Fruit fly (Drosophila melanogaster) whole organism, embryonic: Measurements from ENCODE around the gene CG7789.

Experiments used
- B-H1 ChIP-seq: fragments of 200-800 bp; sonication (Bioruptor generic); IDR thresholded peaks from 3 replicates; pipeline ENCODE4 v1.3.6; 2022; ENCODE audit warnings: missing biosample characterization, missing genetic modification characterization
- CG11456 ChIP-seq: fragments of 200-800 bp; sonication (Bioruptor generic); IDR thresholded peaks from 3 replicates; pipeline ENCODE4 v1.3.6; 2022; ENCODE audit warnings: missing biosample characterization, missing genetic modification characterization
- CG1233 ChIP-seq: fragments of 200-800 bp; sonication (Bioruptor generic); optimal IDR thresholded peaks from 4 replicates; lab custom pipeline; 2018; ENCODE audit warnings: missing biosample characterization, mild to moderate bottlenecking, missing genetic modification characterization
- CG12942 ChIP-seq: fragments of 200-800 bp; sonication (Bioruptor generic); optimal IDR thresholded peaks from 3 replicates; lab custom pipeline; 2016; ENCODE audit warnings: missing biosample characterization, missing genetic modification characterization
- CG13296 ChIP-seq: fragments of 200-800 bp; sonication (Bioruptor generic); optimal IDR thresholded peaks from 3 replicates; lab custom pipeline; 2018; ENCODE audit warnings: missing biosample characterization, mild to moderate bottlenecking, missing genetic modification characterization
- CG14667 ChIP-seq: fragments of 200-800 bp; sonication (Bioruptor generic); IDR thresholded peaks from 2 replicates; pipeline ENCODE4 v1.3.6; 2022; ENCODE audit warnings: missing biosample characterization, missing genetic modification characterization
- CG15269 ChIP-seq: fragments of 200-800 bp; sonication (Bioruptor generic); optimal IDR thresholded peaks from 2 replicates; lab custom pipeline; 2018; ENCODE audit warnings: missing biosample characterization, mild to moderate bottlenecking, missing genetic modification characterization, moderate library complexity
- CG17568 ChIP-seq: fragments of 200-800 bp; sonication (Bioruptor generic); optimal IDR thresholded peaks from 2 replicates; lab custom pipeline; 2018; ENCODE audit warnings: missing biosample characterization, mild to moderate bottlenecking, missing genetic modification characterization, moderate library complexity
- CG1832 ChIP-seq: fragments of 200-800 bp; sonication (Bioruptor generic); optimal IDR thresholded peaks from 2 replicates; lab custom pipeline; 2017; ENCODE audit warnings: missing biosample characterization, mild to moderate bottlenecking, missing genetic modification characterization, inconsistent platforms
- CG2712 ChIP-seq: fragments of 200-800 bp; optimal IDR thresholded peaks from 3 replicates; lab custom pipeline; 2019; ENCODE audit warnings: missing biosample characterization, mild to moderate bottlenecking, missing genetic modification characterization, moderate library complexity
- CG31224 ChIP-seq: fragments of 200-800 bp; sonication (Bioruptor generic); IDR thresholded peaks from 2 replicates; pipeline ENCODE4 v1.3.6; 2022; ENCODE audit warnings: missing biosample characterization, missing genetic modification characterization
- CG32532 ChIP-seq: fragments of 200-800 bp; sonication (Bioruptor generic); IDR thresholded peaks from 2 replicates; pipeline ENCODE4 v1.3.6; 2022; ENCODE audit warnings: missing biosample characterization, missing genetic modification characterization
- CG33213 ChIP-seq: fragments of 200-800 bp; sonication (Bioruptor generic); optimal IDR thresholded peaks from 3 replicates; lab custom pipeline; 2016; ENCODE audit warnings: missing biosample characterization, missing genetic modification characterization
- CG34224 ChIP-seq: fragments of 200-800 bp; sonication (Bioruptor generic); IDR thresholded peaks from 3 replicates; pipeline ENCODE4 v1.3.6; 2022; ENCODE audit warnings: missing biosample characterization, missing genetic modification characterization; ENCODE audit not compliant: partially characterized antibody
- CG7745 ChIP-seq: fragments of 200-800 bp; sonication (Bioruptor generic); optimal IDR thresholded peaks from 2 replicates; lab custom pipeline; 2018; ENCODE audit warnings: missing biosample characterization, mild to moderate bottlenecking, missing genetic modification characterization, moderate library complexity
- CG7963 ChIP-seq: fragments of 200-800 bp; sonication (Bioruptor generic); IDR thresholded peaks from 3 replicates; pipeline ENCODE4 v1.3.6; 2022; ENCODE audit warnings: missing biosample characterization, missing genetic modification characterization; ENCODE audit not compliant: partially characterized antibody
- CG8290 ChIP-seq, 3 experiments: fragments of 200-800 bp; sonication (Bioruptor generic); optimal IDR thresholded peaks; 2 replicates each; lab custom pipeline; 2016 to 2019; ENCODE audit warnings: missing biosample characterization in 3 of 3, missing genetic modification characterization in 3 of 3, mild to moderate bottlenecking in 2 of 3, moderate library complexity in 1 of 3
- Dbx ChIP-seq: fragments of 200-800 bp; sonication (Bioruptor generic); IDR thresholded peaks from 3 replicates; pipeline ENCODE4 v1.3.6; 2022; ENCODE audit warnings: missing biosample characterization, missing genetic modification characterization
- Dek ChIP-seq: fragments of 200-800 bp; sonication (Bioruptor generic); optimal IDR thresholded peaks from 3 replicates; lab custom pipeline; 2019; ENCODE audit warnings: missing biosample characterization, mild to moderate bottlenecking, missing genetic modification characterization, moderate library complexity
- Dll ChIP-seq: fragments of 200-800 bp; sonication (Bioruptor generic); IDR thresholded peaks from 4 replicates; pipeline ENCODE4 v1.3.6; 2022; ENCODE audit warnings: missing biosample characterization, missing genetic modification characterization; ENCODE audit not compliant: partially characterized antibody
- Gsc ChIP-seq: fragments of 200-800 bp; sonication (Bioruptor generic); IDR thresholded peaks from 2 replicates; pipeline ENCODE4 v1.3.6; 2022; ENCODE audit warnings: missing biosample characterization, missing genetic modification characterization
- Hmr ChIP-seq: fragments of 200-800 bp; sonication (Bioruptor generic); optimal IDR thresholded peaks from 3 replicates; lab custom pipeline; 2017; ENCODE audit warnings: mild to moderate bottlenecking, missing biosample characterization, missing genetic modification reagents, missing genetic modification characterization
- NK7.1 ChIP-seq: fragments of 200-800 bp; sonication (Bioruptor generic); optimal IDR thresholded peaks from 3 replicates; lab custom pipeline; 2016; ENCODE audit warnings: missing biosample characterization, missing genetic modification characterization
- Nf-YC ChIP-seq: fragments of 200-800 bp; optimal IDR thresholded peaks from 3 replicates; lab custom pipeline; 2019; ENCODE audit warnings: missing biosample characterization, mild to moderate bottlenecking, missing genetic modification characterization, moderate library complexity
- Oli ChIP-seq: fragments of 200-800 bp; sonication (Bioruptor generic); optimal IDR thresholded peaks from 2 replicates; lab custom pipeline; 2018; ENCODE audit warnings: missing biosample characterization, mild to moderate bottlenecking, missing genetic modification characterization, moderate library complexity
- Trl ChIP-seq, 3 experiments: fragments of >200 bp in 2 of 3; fragments of 200-800 bp in 1 of 3; sonication (Bioruptor generic) in 1 of 3; optimal IDR thresholded peaks; 2 replicates in 1 of 3; 3 replicates in 2 of 3; lab custom pipeline; 2016 to 2017; ENCODE audit warnings: missing biosample characterization in 1 of 3, missing genetic modification characterization in 1 of 3
- Xrp1 ChIP-seq: fragments of 200-800 bp; sonication (Bioruptor generic); IDR thresholded peaks from 2 replicates; pipeline ENCODE4 v1.3.6; 2022; ENCODE audit warnings: missing biosample characterization, missing genetic modification characterization
- al ChIP-seq: fragments of 200-800 bp; sonication (Bioruptor generic); IDR thresholded peaks from 2 replicates; pipeline ENCODE4 v1.3.6; 2022; ENCODE audit warnings: missing biosample characterization, missing genetic modification characterization
- ato ChIP-seq: fragments of 200-800 bp; sonication (Bioruptor generic); IDR thresholded peaks from 2 replicates; pipeline ENCODE4 v1.3.6; 2022; ENCODE audit warnings: missing biosample characterization, missing genetic modification characterization; ENCODE audit not compliant: partially characterized antibody
- bbx ChIP-seq: fragments of 200-800 bp; sonication (Bioruptor generic); IDR thresholded peaks from 2 replicates; pipeline ENCODE4 v1.3.6; 2022; ENCODE audit warnings: missing biosample characterization, missing genetic modification characterization; ENCODE audit not compliant: partially characterized antibody
- cad ChIP-seq: fragments of >200 bp; optimal IDR thresholded peaks from 2 replicates; lab custom pipeline; 2017; ENCODE audit warnings: missing biosample characterization, missing genetic modification characterization
- cato ChIP-seq: fragments of 200-800 bp; sonication (Bioruptor generic); optimal IDR thresholded peaks from 2 replicates; lab custom pipeline; 2016; ENCODE audit warnings: missing biosample characterization, missing genetic modification characterization, borderline replicate concordance
- crp ChIP-seq, 2 experiments: fragments of 200-800 bp; sonication (Bioruptor generic); optimal IDR thresholded peaks; 2 replicates in 1 of 2; 3 replicates in 1 of 2; lab custom pipeline; 2017; ENCODE audit warnings: missing biosample characterization in 2 of 2, missing genetic modification characterization in 2 of 2, mild to moderate bottlenecking in 1 of 2, moderate library complexity in 1 of 2
- eyg ChIP-seq: fragments of 200-800 bp; sonication (Bioruptor generic); optimal IDR thresholded peaks from 3 replicates; lab custom pipeline; 2016; ENCODE audit warnings: missing biosample characterization, missing genetic modification characterization
- kay ChIP-seq: fragments of 200-800 bp; sonication (Bioruptor generic); optimal IDR thresholded peaks from 2 replicates; lab custom pipeline; 2016; ENCODE audit warnings: missing biosample characterization, missing genetic modification characterization
- kni ChIP-seq: fragments of 200-800 bp; sonication (Bioruptor generic); optimal IDR thresholded peaks from 3 replicates; lab custom pipeline; 2017; ENCODE audit warnings: mild to moderate bottlenecking, missing biosample characterization, missing genetic modification reagents, missing genetic modification characterization
- nerfin-1 ChIP-seq: fragments of 200-800 bp; sonication (Bioruptor generic); optimal IDR thresholded peaks from 3 replicates; lab custom pipeline; 2019; ENCODE audit warnings: missing biosample characterization, mild to moderate bottlenecking, missing genetic modification characterization, moderate library complexity
- nom ChIP-seq: fragments of 200-800 bp; sonication (Bioruptor generic); optimal IDR thresholded peaks from 2 replicates; lab custom pipeline; 2017; ENCODE audit warnings: missing biosample characterization, missing genetic modification characterization, mild to moderate bottlenecking, moderate library complexity, missing genetic modification reagents
- pfk ChIP-seq: fragments of 200-800 bp; sonication (Bioruptor generic); optimal IDR thresholded peaks from 2 replicates; lab custom pipeline; 2018; ENCODE audit warnings: missing biosample characterization, mild to moderate bottlenecking, missing genetic modification characterization, moderate library complexity
- sens ChIP-seq: fragments of 200-800 bp; sonication (Bioruptor generic); peaks from one replicate; lab custom pipeline; 2016; ENCODE audit warnings: missing biosample characterization, missing genetic modification characterization
- sisA ChIP-seq: fragments of 200-800 bp; sonication (Bioruptor generic); IDR thresholded peaks from 2 replicates; pipeline ENCODE4 v1.3.6; 2022; ENCODE audit warnings: missing biosample characterization, missing genetic modification characterization
- sqz ChIP-seq: fragments of 200-800 bp; sonication (Bioruptor generic); optimal IDR thresholded peaks from 3 replicates; lab custom pipeline; 2018; ENCODE audit warnings: missing biosample characterization, mild to moderate bottlenecking, missing genetic modification characterization
- ssp ChIP-seq: fragments of 200-800 bp; sonication (Bioruptor generic); IDR thresholded peaks from 2 replicates; pipeline ENCODE4 v1.3.6; 2022; ENCODE audit warnings: missing biosample characterization, missing genetic modification characterization
- tap ChIP-seq: fragments of 200-800 bp; optimal IDR thresholded peaks from 3 replicates; lab custom pipeline; 2019; ENCODE audit warnings: missing biosample characterization, mild to moderate bottlenecking, missing genetic modification characterization, moderate library complexity
- trem ChIP-seq: fragments of 200-800 bp; optimal IDR thresholded peaks from 3 replicates; lab custom pipeline; 2019; ENCODE audit warnings: missing biosample characterization, mild to moderate bottlenecking, missing genetic modification characterization, moderate library complexity
- vvl ChIP-seq: fragments of 200-800 bp; sonication (Bioruptor generic); IDR thresholded peaks from 2 replicates; pipeline ENCODE4 v1.3.6; 2022; ENCODE audit warnings: missing biosample characterization, missing genetic modification characterization

The CG7789 gene

dm6 chr3R:29774360-29775193 is 28.4 kb upstream of the CG7789 start (continued):
- peak; percentile 100 for TF ChIP-seq Trl (optimal IDR thresholded peaks at IDR 0.05; lab: Kevin White, UChicago)
- TF ChIP-seq Trl (GFP tag; optimal IDR thresholded peaks at IDR 0.05; lab: Kevin White, UChicago), result peak; percentile 65
- no peak for TF ChIP-seq Hmr (GFP tag; lab: Kevin White, UChicago)
- peak; percentile 8 for TF ChIP-seq CG7745 (tag; lab: Kevin White, UChicago)
- TF ChIP-seq cato (GFP tag; lab: Kevin White, UChicago), result no peak
- TF ChIP-seq CG2712 (tag; lab: Kevin White, UChicago), result no peak
- no peak for TF ChIP-seq ato (GFP tag; lab: Robert Waterston, UW)
- TF ChIP-seq Dbx (GFP tag; lab: Robert Waterston, UW), result peak; percentile 13; the same call in 1 of the 3 replicates
- peak; percentile 31 for TF ChIP-seq sens (GFP tag; lab: Kevin White, UChicago)
- TF ChIP-seq bbx (GFP tag; lab: Robert Waterston, UW), result peak; percentile 71
- peak; percentile 46 for TF ChIP-seq kni (GFP tag; lab: Kevin White, UChicago)
- no peak for TF ChIP-seq kay
- no peak for TF ChIP-seq al
- no peak for TF ChIP-seq CG12942 (GFP tag; lab: Kevin White, UChicago)
- TF ChIP-seq pfk (GFP tag; lab: Kevin White, UChicago), result peak; percentile 48
- no peak for TF ChIP-seq CG33213
- TF ChIP-seq Oli (tag; lab: Kevin White, UChicago), result no peak
- no peak for TF ChIP-seq CG17568 (GFP tag; lab: Kevin White, UChicago)
- TF ChIP-seq vvl (GFP tag; lab: Robert Waterston, UW), result peak; percentile 43; the same call in 1 of the 2 replicates
- TF ChIP-seq Nf-YC (tag; lab: Kevin White, UChicago), result no peak
- no peak for TF ChIP-seq CG1233 (GFP tag; lab: Kevin White, UChicago)
- TF ChIP-seq CG34224 (GFP tag; lab: Robert Waterston, UW), result peak; percentile 85
- TF ChIP-seq Gsc (GFP tag; lab: Robert Waterston, UW), result no peak
- peak; percentile 19 for TF ChIP-seq CG1832 (GFP tag; lab: Kevin White, UChicago)
- peak; percentile 54 for TF ChIP-seq sqz (GFP tag; lab: Kevin White, UChicago)
- TF ChIP-seq trem (tag; lab: Kevin White, UChicago), result no peak
- no peak for TF ChIP-seq NK7.1 (GFP tag; lab: Kevin White, UChicago)
- no peak for TF ChIP-seq B-H1 (GFP tag; lab: Robert Waterston, UW)
- TF ChIP-seq CG15269 (tag; lab: Kevin White, UChicago), result no peak
- TF ChIP-seq CG7963, result no peak
- peak; percentile 62; the same call in 3 of the 4 replicates for TF ChIP-seq Dll (GFP tag; lab: Robert Waterston, UW)
- no peak for TF ChIP-seq Xrp1 (GFP tag; lab: Robert Waterston, UW)
- peak; percentile 6 for TF ChIP-seq tap (tag; lab: Kevin White, UChicago)
- no peak for TF ChIP-seq CG14667 (GFP tag; lab: Robert Waterston, UW)
- peak; percentile 78 for TF ChIP-seq nerfin-1 (tag; lab: Kevin White, UChicago)
- no peak for TF ChIP-seq sisA (GFP tag; lab: Robert Waterston, UW)
- peak; percentile 23 for TF ChIP-seq nom (GFP tag; lab: Kevin White, UChicago)
- peak; percentile 38 for TF ChIP-seq cad
- TF ChIP-seq CG13296 (GFP tag; lab: Kevin White, UChicago), result peak; percentile 18
- no peak for TF ChIP-seq ssp (GFP tag; lab: Robert Waterston, UW)
- no peak for TF ChIP-seq Dek
- no peak for TF ChIP-seq CG11456 (GFP tag; lab: Robert Waterston, UW)
- no peak for TF ChIP-seq CG31224
- TF ChIP-seq crp (GFP tag; optimal IDR thresholded peaks at IDR 0.05; lab: Kevin White, UChicago), result no peak
- no peak for TF ChIP-seq CG8290 (GFP tag; optimal IDR thresholded peaks at IDR 0.05; lab: Kevin White, UChicago)
- peak in 1 of 2 experiments; percentile 21 for TF ChIP-seq CG8290 (tag; optimal IDR thresholded peaks at IDR 0.05; lab: Kevin White, UChicago)
- TF ChIP-seq CG32532, result peak; percentile 53; the same call in 1 of the 2 replicates
- no peak for TF ChIP-seq eyg (GFP tag; lab: Kevin White, UChicago)
